Worm (Caenorhabditis elegans): Measurements from ENCODE around the gene chk-1.

ce11 chrV:3759419-3759915 is at the start of gene chk-1:
- TF ChIP-seq dao-5 (tag; optimal IDR thresholded peaks at IDR 0.05) = no peak
- TF ChIP-seq him-1 (tag; optimal IDR thresholded peaks at IDR 0.05) = no peak
- TF ChIP-seq W03F9.2 (tag; optimal IDR thresholded peaks at IDR 0.05) = no peak
